Worm (Caenorhabditis elegans) whole organism, mixed stage, embryonic: ENCODE measurements around the gene acs-9.
"Not testable (repeated sequence)": the region's sequence is repeated elsewhere in the genome, so short reads cannot be mapped to it uniquely, and the experiment has no call there.

ENCODE experiments used
- M03D4.4 ChIP-seq: sonication (generic microtip); optimal IDR thresholded peaks from 2 replicates; lab custom pipeline; 2017; ENCODE audit warnings: mild to moderate bottlenecking, missing genetic modification characterization, missing compliant biosample characterization
- elt-3 ChIP-seq: fragments of 150-350 bp; optimal IDR thresholded peaks from 2 replicates; lab custom pipeline; 2014; ENCODE audit warnings: missing biosample characterization, missing genetic modification characterization
- nhr-12 ChIP-seq: fragments of 150-350 bp; optimal IDR thresholded peaks from 2 replicates; lab custom pipeline; 2014; ENCODE audit warnings: missing biosample characterization, missing genetic modification characterization

Gene acs-9

ce11 chrX:16834691-16835090 lies 45.6 kb downstream of the acs-9 start, which contains the start of gene F41G4.13:
TSS of gene F41G4.13 (minus strand) at chrX:16834791.
- TF ChIP-seq nhr-12, M03D4.4, elt-3 (tag; lab: Kevin White, UChicago): not testable (repeated sequence)
